Worm (Caenorhabditis elegans): ENCODE measurements around the gene clec-256.

DNA sequence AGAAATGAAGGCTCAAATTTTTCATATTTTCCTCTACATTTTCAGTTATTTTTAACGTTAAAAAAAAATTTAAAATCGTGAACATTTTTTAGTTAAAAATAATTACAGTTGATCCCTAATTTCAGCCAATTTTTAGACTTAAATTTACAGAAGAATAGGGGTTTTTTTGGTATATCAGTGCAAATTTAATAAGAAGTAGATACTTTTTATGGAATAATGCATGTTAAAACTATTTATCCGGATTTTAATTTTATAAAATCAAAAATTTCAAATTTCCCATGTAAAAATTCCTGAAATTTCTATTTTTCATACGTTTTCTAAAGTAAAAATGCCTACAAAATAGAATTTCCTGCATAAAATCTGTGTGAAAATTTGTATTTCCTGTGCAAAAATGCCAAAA is 47.4 kb upstream of the clec-256 start:
- TF ChIP-seq scrt-1 (GFP tag; IDR thresholded peaks at IDR 0.05) (no peak), ama-1 (optimal IDR thresholded peaks at IDR 0.05) (no peak), B0310.2 (tag; optimal IDR thresholded peaks at IDR 0.05) (no peak), pes-1 (GFP tag; IDR thresholded peaks at IDR 0.05) (no peak), flt-1 (GFP tag; IDR thresholded peaks at IDR 0.05) (no peak), hnd-1 (tag; optimal IDR thresholded peaks at IDR 0.05) (no peak), aly-1 (tag; optimal IDR thresholded peaks at IDR 0.05) (no peak), hmbx-1 (tag; optimal IDR thresholded peaks at IDR 0.05) (no peak), tbx-37 (GFP tag; conservative IDR thresholded peaks at IDR 0.05) (no peak), tbx-11 (GFP tag; IDR thresholded peaks at IDR 0.05) (no peak), ceh-36 (tag; optimal IDR thresholded peaks at IDR 0.05) (no peak), hmg-4 (GFP tag; optimal IDR thresholded peaks at IDR 0.05) (no peak), tra-4 (tag; optimal IDR thresholded peaks at IDR 0.05) (no peak)
